Worm (Caenorhabditis elegans): ENCODE results near the gene Y44A6D.3.

Gene Y44A6D.3

DNA sequence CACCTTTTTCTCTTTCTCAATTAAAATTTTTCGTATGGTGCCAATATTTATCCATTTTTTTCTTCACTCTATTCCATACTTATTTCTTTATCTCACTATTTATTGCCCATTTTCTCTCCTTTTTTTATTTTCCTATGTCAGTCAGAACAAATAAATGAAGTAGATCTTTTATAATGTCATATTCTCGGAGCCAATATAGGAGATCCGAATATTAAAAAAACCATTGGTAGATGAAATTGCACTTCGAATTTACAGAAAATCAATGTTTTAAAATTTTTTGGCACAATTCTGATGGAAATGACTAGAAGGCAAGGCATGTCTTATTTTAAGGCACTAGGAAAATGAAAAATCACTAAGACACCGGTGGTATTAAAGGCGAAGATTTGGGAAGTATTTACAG lies 1.6 kb downstream of the Y44A6D.3 start:
- TF ChIP-seq ceh-6 (GFP tag; optimal IDR thresholded peaks at IDR 0.05) = no peak
- TF ChIP-seq sox-2 (GFP tag; IDR thresholded peaks at IDR 0.05) = no peak
- TF ChIP-seq eyg-1 (tag; optimal IDR thresholded peaks at IDR 0.05) = no peak
- no peak for TF ChIP-seq ref-2 (tag; optimal IDR thresholded peaks at IDR 0.05)
- TF ChIP-seq ceh-31 (tag; optimal IDR thresholded peaks at IDR 0.05) = no peak
- no peak for TF ChIP-seq fkh-6 (tag; optimal IDR thresholded peaks at IDR 0.05)
- TF ChIP-seq pat-9 (tag; optimal IDR thresholded peaks at IDR 0.05) = no peak
- no peak for TF ChIP-seq lim-6 (tag; optimal IDR thresholded peaks at IDR 0.05)
- TF ChIP-seq sdc-2 (tag; optimal IDR thresholded peaks at IDR 0.05) = no peak
- no peak for TF ChIP-seq syd-9 (tag; optimal IDR thresholded peaks at IDR 0.05)
- TF ChIP-seq C08G9.2 (tag; optimal IDR thresholded peaks at IDR 0.05) = no peak
- TF ChIP-seq odd-2 (tag; optimal IDR thresholded peaks at IDR 0.05) = no peak
- TF ChIP-seq ets-4 (tag; optimal IDR thresholded peaks at IDR 0.05) = no peak
- no peak for TF ChIP-seq ceh-18 (tag; optimal IDR thresholded peaks at IDR 0.05)
- TF ChIP-seq ceh-24 (tag; optimal IDR thresholded peaks at IDR 0.05) = no peak
- no peak for TF ChIP-seq ahr-1 (tag; optimal IDR thresholded peaks at IDR 0.05)
- TF ChIP-seq pha-2 (tag; optimal IDR thresholded peaks at IDR 0.05) = no peak
- TF ChIP-seq T23F11.4 (GFP tag; optimal IDR thresholded peaks at IDR 0.05) = no peak
- no peak for TF ChIP-seq dmd-4 (tag; optimal IDR thresholded peaks at IDR 0.05; ENCODE audit: borderline replicate concordance)

DNA sequence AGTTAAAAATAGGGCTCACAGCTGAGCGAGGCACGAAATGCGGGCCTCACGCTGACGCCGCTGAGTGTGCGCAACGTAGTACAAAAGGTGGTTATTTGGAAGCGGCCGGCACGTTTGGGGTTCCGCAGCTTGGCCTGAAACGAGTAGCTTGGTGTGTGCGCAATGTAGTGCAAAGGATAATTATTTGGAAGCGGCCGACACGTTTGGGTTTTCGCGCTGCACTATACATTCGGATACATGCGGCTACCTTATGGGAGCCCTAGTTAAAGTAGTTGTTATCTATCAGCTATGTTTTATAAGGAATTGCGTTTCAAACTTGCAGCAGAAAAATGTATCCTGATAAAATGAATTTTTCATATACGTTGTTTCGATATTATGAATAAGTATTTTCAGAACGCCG lies 2.2 kb downstream of the Y44A6D.3 start, which contains the start of gene Y44A6D.1:
TSS of gene Y44A6D.1 (minus strand) at position 23 of the 400 bp plus-strand sequence.
- TF ChIP-seq pha-2 (tag; optimal IDR thresholded peaks at IDR 0.05) (no peak), sdc-2 (tag; optimal IDR thresholded peaks at IDR 0.05) (no peak), nhr-232 (tag; optimal IDR thresholded peaks at IDR 0.05) (no peak), ceh-14 (tag; optimal IDR thresholded peaks at IDR 0.05) (no peak), sox-2 (GFP tag; IDR thresholded peaks at IDR 0.05) (no peak), pat-9 (tag; optimal IDR thresholded peaks at IDR 0.05) (no peak), pqm-1 (tag; optimal IDR thresholded peaks at IDR 0.05) (no peak), ceh-6 (GFP tag; optimal IDR thresholded peaks at IDR 0.05) (no peak)

DNA sequence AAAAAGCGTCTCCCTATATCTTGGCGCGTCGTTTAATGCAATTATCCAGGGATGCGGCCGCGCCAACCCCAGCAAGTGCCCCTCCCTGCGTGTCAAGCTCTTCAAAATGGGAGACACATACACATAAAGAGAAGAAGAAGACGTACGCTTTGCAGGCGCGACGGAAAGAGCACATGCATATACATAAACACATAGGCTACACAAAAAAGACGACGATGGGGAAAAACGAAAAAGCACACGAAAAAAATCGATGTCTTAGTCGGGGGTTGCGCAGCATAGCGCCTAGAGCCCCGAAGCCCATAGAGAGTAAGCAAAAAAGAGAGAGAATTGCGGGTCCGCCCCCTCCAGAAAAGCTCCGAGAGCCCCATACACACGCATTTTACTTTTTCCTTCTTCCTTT lies 3.1 kb downstream of the Y44A6D.3 start, which contains the start of gene tpan-1:
TSS of gene tpan-1 (plus strand) at position 398 of the 400 bp plus-strand sequence.
- no peak for TF ChIP-seq hlh-15 (tag; optimal IDR thresholded peaks at IDR 0.05)
- no peak for TF ChIP-seq pag-3 (tag; optimal IDR thresholded peaks at IDR 0.05; ENCODE audit: borderline replicate concordance)
- TF ChIP-seq lim-6 (tag; optimal IDR thresholded peaks at IDR 0.05) = no peak
- no peak for TF ChIP-seq pat-9 (tag; optimal IDR thresholded peaks at IDR 0.05)
- no peak for TF ChIP-seq pha-2 (tag; optimal IDR thresholded peaks at IDR 0.05)
- TF ChIP-seq tbx-2 (tag; optimal IDR thresholded peaks at IDR 0.05) = peak; percentile 54
- TF ChIP-seq fkh-6 (tag; optimal IDR thresholded peaks at IDR 0.05) = no peak
- TF ChIP-seq nhr-11 (tag; optimal IDR thresholded peaks at IDR 0.05) = no peak
- peak; percentile 58 for TF ChIP-seq ceh-14 (tag; optimal IDR thresholded peaks at IDR 0.05)
- TF ChIP-seq tbx-7 (tag; optimal IDR thresholded peaks at IDR 0.05) = no peak
- no peak for TF ChIP-seq ceh-24 (tag; optimal IDR thresholded peaks at IDR 0.05)
- no peak for TF ChIP-seq ceh-30 (tag; optimal IDR thresholded peaks at IDR 0.05)
- no peak for TF ChIP-seq ceh-9 (tag; optimal IDR thresholded peaks at IDR 0.05)
- TF ChIP-seq ceh-22 (tag; optimal IDR thresholded peaks at IDR 0.05) = no peak
- peak; percentile 8 for TF ChIP-seq sox-4 (tag; optimal IDR thresholded peaks at IDR 0.05)
- no peak for TF ChIP-seq K09A11.1 (tag; optimal IDR thresholded peaks at IDR 0.05; ENCODE audit: insufficient read depth)
- TF ChIP-seq elt-4 (tag; optimal IDR thresholded peaks at IDR 0.05) = peak; percentile 28
- no peak for TF ChIP-seq dve-1 (tag; optimal IDR thresholded peaks at IDR 0.05)
- TF ChIP-seq pax-1 (tag; optimal IDR thresholded peaks at IDR 0.05) = no peak
- no peak for TF ChIP-seq odd-2 (tag; optimal IDR thresholded peaks at IDR 0.05)
- TF ChIP-seq che-1 (tag; optimal IDR thresholded peaks at IDR 0.05) = no peak
- TF ChIP-seq T23F11.4 (GFP tag; optimal IDR thresholded peaks at IDR 0.05) = no peak
- peak; percentile 78 for TF ChIP-seq ceh-31 (tag; optimal IDR thresholded peaks at IDR 0.05)
- TF ChIP-seq ceh-45 (GFP tag; IDR thresholded peaks at IDR 0.05) = no peak
- TF ChIP-seq ttx-3 (tag; optimal IDR thresholded peaks at IDR 0.05) = no peak
- peak; percentile 6 for TF ChIP-seq C08G9.2 (tag; optimal IDR thresholded peaks at IDR 0.05)
- TF ChIP-seq Y22D7AL.16 (tag; optimal IDR thresholded peaks at IDR 0.05) = no peak
- TF ChIP-seq ahr-1 (tag; optimal IDR thresholded peaks at IDR 0.05) = no peak
- TF ChIP-seq fkh-10 (GFP tag; optimal IDR thresholded peaks at IDR 0.05) = no peak
- no peak for TF ChIP-seq eyg-1 (tag; optimal IDR thresholded peaks at IDR 0.05)
- no peak for TF ChIP-seq fax-1 (tag; optimal IDR thresholded peaks at IDR 0.05)
- no peak for TF ChIP-seq sdc-2 (tag; optimal IDR thresholded peaks at IDR 0.05)
- TF ChIP-seq gmeb-2 (tag; optimal IDR thresholded peaks at IDR 0.05) = no peak
- no peak for TF ChIP-seq pha-4 (tag; optimal IDR thresholded peaks at IDR 0.05)
- no peak for TF ChIP-seq mec-3 (tag; optimal IDR thresholded peaks at IDR 0.05; ENCODE audit: borderline replicate concordance)
- TF ChIP-seq unc-3 (GFP tag; conservative IDR thresholded peaks at IDR 0.05) = no peak
- TF ChIP-seq unc-3 (tag; optimal IDR thresholded peaks at IDR 0.05) = no peak
- TF ChIP-seq dmd-4 (tag; optimal IDR thresholded peaks at IDR 0.05; ENCODE audit: borderline replicate concordance) = no peak
- TF ChIP-seq hlh-30 (tag; optimal IDR thresholded peaks at IDR 0.05; ENCODE audit: insufficient read depth) = no peak
